Worm (Caenorhabditis elegans) whole organism, L4 larva: Measurements from ENCODE around the gene cul-4.

Source experiments
- D1046.2 ChIP-seq: fragments of 200-800 bp; sonication (Bioruptor generic); IDR thresholded peaks from 2 replicates; pipeline ENCODE4 v1.3.6; 2022; ENCODE audit warnings: missing genetic modification characterization, missing compliant biosample characterization
- F26F4.8 ChIP-seq: fragments of 200-800 bp; sonication (Bioruptor generic); conservative IDR thresholded peaks from 2 replicates; pipeline ENCODE4 v1.3.6; 2022; ENCODE audit warnings: missing genetic modification characterization, missing compliant biosample characterization
- R02D3.7 ChIP-seq: fragments of 150-350 bp; sonication (generic microtip); optimal IDR thresholded peaks from 3 replicates; lab custom pipeline; 2014; ENCODE audit warnings: missing biosample characterization, missing genetic modification characterization
- T26A8.4 ChIP-seq: fragments of 200-800 bp; sonication (Bioruptor generic); IDR thresholded peaks from 2 replicates; pipeline ENCODE4 v1.3.6; 2022; ENCODE audit warnings: missing genetic modification characterization, missing compliant biosample characterization
- Y105C5A.15 ChIP-seq: fragments of 200-800 bp; sonication (Bioruptor generic); IDR thresholded peaks from 2 replicates; pipeline ENCODE4 v1.3.6; 2022; ENCODE audit warnings: missing genetic modification characterization, missing compliant biosample characterization
- Y48G9A.11 ChIP-seq: fragments of 200-800 bp; sonication (Bioruptor generic); IDR thresholded peaks from 2 replicates; pipeline ENCODE4 v1.3.6; 2022; ENCODE audit warnings: missing genetic modification reagents, missing genetic modification characterization, missing compliant biosample characterization
- ZK546.5 ChIP-seq, 2 experiments: sonication (generic microtip); optimal IDR thresholded peaks; 2 replicates each; lab custom pipeline; 2017; ENCODE audit warnings: missing biosample characterization in 2 of 2, missing genetic modification characterization in 2 of 2
- aha-1 ChIP-seq: fragments of 150-350 bp; peaks from one replicate; lab custom pipeline; 2014; ENCODE audit warnings: missing biosample characterization, missing genetic modification characterization
- aly-2 ChIP-seq: sonication (generic microtip); optimal IDR thresholded peaks from 2 replicates; lab custom pipeline; 2018; ENCODE audit warnings: missing biosample characterization, missing genetic modification characterization
- arid-1 ChIP-seq: fragments of 200-800 bp; sonication (Bioruptor generic); conservative IDR thresholded peaks from 2 replicates; pipeline ENCODE4 v1.3.6; 2022; ENCODE audit warnings: missing genetic modification reagents, missing genetic modification characterization, missing compliant biosample characterization
- attf-4 ChIP-seq: sonication (generic microtip); optimal IDR thresholded peaks from 3 replicates; lab custom pipeline; 2017; ENCODE audit warnings: missing biosample characterization, missing genetic modification characterization
- ceh-20 ChIP-seq: fragments of 200-800 bp; sonication (Bioruptor generic); IDR thresholded peaks from 2 replicates; pipeline ENCODE4 v1.3.6; 2022; ENCODE audit warnings: missing genetic modification reagents, missing genetic modification characterization, missing compliant biosample characterization
- ceh-28 ChIP-seq: fragments of 150-350 bp; optimal IDR thresholded peaks from 2 replicates; lab custom pipeline; 2014; ENCODE audit warnings: missing biosample characterization, missing genetic modification reagents, missing genetic modification characterization
- cey-2 ChIP-seq: sonication (generic microtip); optimal IDR thresholded peaks from 3 replicates; lab custom pipeline; 2017; ENCODE audit warnings: missing genetic modification characterization, mild to moderate bottlenecking, missing compliant biosample characterization, antibody characterized with exemption, borderline replicate concordance; ENCODE audit not compliant: insufficient read depth
- daf-12 ChIP-seq: fragments of 150-350 bp; optimal IDR thresholded peaks from 2 replicates; lab custom pipeline; 2014; ENCODE audit warnings: missing biosample characterization, missing genetic modification reagents, missing genetic modification characterization
- daf-16 ChIP-seq, 3 experiments: sonication (generic microtip); optimal IDR thresholded peaks; 2 replicates each; lab custom pipeline; 2016 to 2017; ENCODE audit warnings: missing genetic modification characterization in 3 of 3, missing genetic modification reagents in 3 of 3, mild to moderate bottlenecking in 2 of 3, missing compliant biosample characterization in 2 of 3, missing biosample characterization in 1 of 3, moderate library complexity in 1 of 3
- daf-8 ChIP-seq: fragments of 200-800 bp; sonication (Bioruptor generic); IDR thresholded peaks from 2 replicates; pipeline ENCODE4 v1.3.6; 2022; ENCODE audit warnings: missing genetic modification characterization, missing compliant biosample characterization
- dmd-9 ChIP-seq: fragments of 200-800 bp; sonication (Bioruptor generic); IDR thresholded peaks from 2 replicates; pipeline ENCODE4 v1.3.6; 2022; ENCODE audit warnings: missing genetic modification reagents, missing genetic modification characterization, missing compliant biosample characterization
- dpl-1 ChIP-seq: fragments of 150-350 bp; optimal IDR thresholded peaks from 2 replicates; lab custom pipeline; 2014; ENCODE audit warnings: missing biosample characterization, missing genetic modification reagents, missing genetic modification characterization
- dve-1 ChIP-seq: sonication (generic microtip); optimal IDR thresholded peaks from 2 replicates; lab custom pipeline; 2017; ENCODE audit warnings: antibody characterized with exemption, mild to moderate bottlenecking, missing genetic modification characterization, missing compliant biosample characterization; ENCODE audit not compliant: insufficient read depth
- egl-27 ChIP-seq: sonication (generic microtip); optimal IDR thresholded peaks from 3 replicates; lab custom pipeline; 2017; ENCODE audit warnings: missing biosample characterization, missing genetic modification reagents, missing genetic modification characterization
- fkh-10 ChIP-seq: fragments of 150-350 bp; optimal IDR thresholded peaks from 2 replicates; lab custom pipeline; 2014; ENCODE audit warnings: missing biosample characterization, missing genetic modification reagents, missing genetic modification characterization
- gei-8 ChIP-seq: fragments of 200-800 bp; sonication (Bioruptor generic); optimal IDR thresholded peaks from 2 replicates; lab custom pipeline; 2018; ENCODE audit warnings: mild to moderate bottlenecking, missing genetic modification characterization, missing compliant biosample characterization
- hlh-11 ChIP-seq: fragments of 200-800 bp; sonication (Bioruptor generic); optimal IDR thresholded peaks from 2 replicates; lab custom pipeline; 2018; ENCODE audit warnings: mild to moderate bottlenecking, missing genetic modification characterization, missing compliant biosample characterization
- hmg-1.1 ChIP-seq: fragments of 200-800 bp; sonication (Bioruptor generic); IDR thresholded peaks from 2 replicates; pipeline ENCODE4 v1.3.6; 2022; ENCODE audit warnings: missing genetic modification reagents, missing genetic modification characterization, missing compliant biosample characterization
- lim-7 ChIP-seq: fragments of 200-800 bp; sonication (Bioruptor generic); IDR thresholded peaks from 2 replicates; pipeline ENCODE4 v1.3.6; 2022; ENCODE audit warnings: missing genetic modification characterization, missing compliant biosample characterization
- lin-13 ChIP-seq: fragments of 150-350 bp; optimal IDR thresholded peaks from 2 replicates; lab custom pipeline; 2014; ENCODE audit warnings: missing biosample characterization, missing genetic modification reagents, missing genetic modification characterization
- lin-15B ChIP-seq: fragments of 150-350 bp; sonication (generic microtip); optimal IDR thresholded peaks from 3 replicates; lab custom pipeline; 2014; ENCODE audit warnings: missing biosample characterization, missing genetic modification characterization
- lir-3 ChIP-seq: sonication (generic microtip); optimal IDR thresholded peaks from 2 replicates; lab custom pipeline; 2016; ENCODE audit warnings: mild to moderate bottlenecking, missing genetic modification characterization, missing compliant biosample characterization
- mdl-1 ChIP-seq, 2 experiments: fragments of 150-350 bp in 1 of 2; sonication (generic microtip) in 1 of 2; optimal IDR thresholded peaks; 2 replicates each; lab custom pipeline; 2014 to 2017; ENCODE audit warnings: missing biosample characterization in 2 of 2, missing genetic modification characterization in 2 of 2
- mep-1 ChIP-seq: fragments of 150-350 bp; sonication (generic microtip); optimal IDR thresholded peaks from 3 replicates; lab custom pipeline; 2014; ENCODE audit warnings: missing biosample characterization, missing genetic modification characterization
- mes-2 ChIP-seq: sonication (generic microtip); optimal IDR thresholded peaks from 2 replicates; lab custom pipeline; 2016; ENCODE audit warnings: missing genotype, mild to moderate bottlenecking, missing genetic modification characterization, missing compliant biosample characterization; ENCODE audit not compliant: poor library complexity, severe bottlenecking
- mxl-3 ChIP-seq: fragments of 200-800 bp; sonication (Bioruptor generic); optimal IDR thresholded peaks from 2 replicates; lab custom pipeline; 2018; ENCODE audit warnings: mild to moderate bottlenecking, missing genetic modification characterization, missing compliant biosample characterization
- nhr-10 ChIP-seq: fragments of 150-350 bp; optimal IDR thresholded peaks from 2 replicates; lab custom pipeline; 2014; ENCODE audit warnings: missing biosample characterization, missing genetic modification characterization
- nhr-102 ChIP-seq: sonication (generic microtip); optimal IDR thresholded peaks from 2 replicates; lab custom pipeline; 2016; ENCODE audit warnings: mild to moderate bottlenecking, missing genetic modification characterization, moderate library complexity, missing compliant biosample characterization
- nhr-11 ChIP-seq: fragments of 150-350 bp; optimal IDR thresholded peaks from 2 replicates; lab custom pipeline; 2014; ENCODE audit warnings: missing biosample characterization, missing genetic modification characterization
- nhr-237 ChIP-seq: sonication (generic microtip); optimal IDR thresholded peaks from 2 replicates; lab custom pipeline; 2017; ENCODE audit warnings: missing biosample characterization, missing genetic modification characterization
- nhr-25 ChIP-seq: sonication (generic microtip); optimal IDR thresholded peaks from 2 replicates; lab custom pipeline; 2017; ENCODE audit warnings: missing genetic modification characterization, mild to moderate bottlenecking, missing compliant biosample characterization, antibody characterized with exemption, moderate library complexity, borderline replicate concordance; ENCODE audit not compliant: insufficient read depth
- nhr-28 ChIP-seq: fragments of 150-350 bp; optimal IDR thresholded peaks from 2 replicates; lab custom pipeline; 2014; ENCODE audit warnings: missing biosample characterization, missing genetic modification characterization
- nhr-41 ChIP-seq: fragments of 200-800 bp; sonication (Bioruptor generic); IDR thresholded peaks from 2 replicates; pipeline ENCODE4 v1.3.6; 2022; ENCODE audit warnings: missing genetic modification reagents, missing genetic modification characterization, missing compliant biosample characterization
- nhr-77 ChIP-seq: fragments of 150-350 bp; optimal IDR thresholded peaks from 2 replicates; lab custom pipeline; 2014; ENCODE audit warnings: missing biosample characterization, missing genetic modification characterization
- php-3 ChIP-seq: fragments of 200-800 bp; sonication (Bioruptor generic); IDR thresholded peaks from 2 replicates; pipeline ENCODE4 v1.3.6; 2022; ENCODE audit warnings: missing genetic modification reagents, missing genetic modification characterization, missing compliant biosample characterization
- pqm-1 ChIP-seq: sonication (generic microtip); optimal IDR thresholded peaks from 2 replicates; lab custom pipeline; 2017; ENCODE audit warnings: missing biosample characterization, missing genetic modification characterization
- set-16 ChIP-seq: fragments of 200-800 bp; sonication (Bioruptor generic); IDR thresholded peaks from 2 replicates; pipeline ENCODE4 v1.3.6; 2022; ENCODE audit warnings: missing genetic modification reagents, missing genetic modification characterization, missing compliant biosample characterization
- skn-1 ChIP-seq: fragments of 150-350 bp; optimal IDR thresholded peaks from 2 replicates; lab custom pipeline; 2014; ENCODE audit warnings: missing biosample characterization, missing genetic modification characterization
- snpc-1.2 ChIP-seq: fragments of 200-800 bp; sonication (Bioruptor generic); IDR thresholded peaks from 2 replicates; pipeline ENCODE4 v1.3.6; 2022; ENCODE audit warnings: missing genetic modification reagents, missing genetic modification characterization, missing compliant biosample characterization
- unc-130 ChIP-seq: sonication (generic microtip); optimal IDR thresholded peaks from 2 replicates; lab custom pipeline; 2016; ENCODE audit warnings: missing genetic modification reagents, missing genetic modification characterization, missing compliant biosample characterization
- vab-7 ChIP-seq: fragments of 200-800 bp; sonication (Bioruptor generic); IDR thresholded peaks from 2 replicates; pipeline ENCODE4 v1.3.6; 2022; ENCODE audit warnings: missing genetic modification reagents, missing genetic modification characterization, missing compliant biosample characterization
- zag-1 ChIP-seq: fragments of 150-350 bp; optimal IDR thresholded peaks from 2 replicates; lab custom pipeline; 2014; ENCODE audit warnings: missing biosample characterization, missing genetic modification characterization
- zfp-2 ChIP-seq: sonication (generic microtip); optimal IDR thresholded peaks from 2 replicates; lab custom pipeline; 2016; ENCODE audit warnings: mild to moderate bottlenecking, missing genetic modification characterization, missing compliant biosample characterization
- zfp-3 ChIP-seq: fragments of 200-800 bp; sonication (Bioruptor generic); conservative IDR thresholded peaks from 2 replicates; pipeline ENCODE4 v1.3.6; 2022; ENCODE audit warnings: missing genetic modification reagents, missing genetic modification characterization, missing compliant biosample characterization
- zip-11 ChIP-seq: fragments of 200-800 bp; sonication (Bioruptor generic); IDR thresholded peaks from 2 replicates; pipeline ENCODE4 v1.3.6; 2022; ENCODE audit warnings: missing genetic modification characterization, missing compliant biosample characterization

cul-4 gene

ce11 chrII:7287709-7288108, 14.2 kb upstream of the cul-4 start (continued):
- TF ChIP-seq lir-3 (tag; lab: Kevin White, UChicago) (no peak), vab-7 (GFP tag; lab: Robert Waterston, UW) (no peak), nhr-10 (tag; lab: Kevin White, UChicago) (no peak), unc-130 (GFP tag; lab: Kevin White, UChicago) (no peak), F26F4.8 (GFP tag; lab: Robert Waterston, UW) (no peak), mdl-1 (tag; optimal IDR thresholded peaks at IDR 0.05; lab: Kevin White, UChicago) (peak in 1 of 2 experiments; percentile 88), nhr-11 (tag; lab: Kevin White, UChicago) (no peak), mep-1 (tag; lab: Kevin White, UChicago) (no peak), mes-2 (tag; lab: Kevin White, UChicago) (no peak), dpl-1 (GFP tag; lab: Kevin White, UChicago) (no peak), nhr-102 (tag; lab: Kevin White, UChicago) (peak; percentile 77), daf-16 (GFP tag; optimal IDR thresholded peaks at IDR 0.05; lab: Kevin White, UChicago) (no peak), daf-16 (tag; optimal IDR thresholded peaks at IDR 0.05; lab: Kevin White, UChicago) (peak; percentile 70), lin-15B (tag; lab: Kevin White, UChicago) (no peak), nhr-41 (no peak), Y48G9A.11 (GFP tag; lab: Robert Waterston, UW) (no peak), daf-12 (no peak), zfp-2 (no peak), set-16 (no peak), lim-7 (GFP tag; lab: Robert Waterston, UW) (no peak), zip-11 (GFP tag; lab: Robert Waterston, UW) (no peak), nhr-237 (tag; lab: Kevin White, UChicago) (no peak), daf-8 (GFP tag; lab: Robert Waterston, UW) (no peak), php-3 (peak; percentile 97), attf-4 (tag; lab: Kevin White, UChicago) (no peak), hlh-11 (peak; percentile 68), R02D3.7 (no peak), ZK546.5 (tag; optimal IDR thresholded peaks at IDR 0.05; lab: Kevin White, UChicago) (no peak), Y105C5A.15 (no peak), cey-2 (no peak), ceh-20 (peak; percentile 94), snpc-1.2 (GFP tag; lab: Robert Waterston, UW) (no peak), aly-2 (no peak), lin-13 (GFP tag; lab: Kevin White, UChicago) (no peak), arid-1 (GFP tag; lab: Robert Waterston, UW) (no peak), zfp-3 (no peak), nhr-25 (tag; lab: Kevin White, UChicago) (peak; percentile 45), ceh-28 (tag; lab: Kevin White, UChicago) (no peak), egl-27 (tag; lab: Kevin White, UChicago) (no peak), fkh-10 (GFP tag; lab: Kevin White, UChicago) (no peak), T26A8.4 (GFP tag; lab: Robert Waterston, UW) (no peak), dve-1 (peak; percentile 74), mxl-3 (GFP tag; lab: Kevin White, UChicago) (peak; percentile 42), skn-1 (tag; lab: Kevin White, UChicago) (no peak), nhr-28 (tag; lab: Kevin White, UChicago) (peak; percentile 78), nhr-77 (tag; lab: Kevin White, UChicago) (no peak), zag-1 (no peak), dmd-9 (GFP tag; lab: Robert Waterston, UW) (no peak), D1046.2 (GFP tag; lab: Robert Waterston, UW) (no peak), gei-8 (GFP tag; lab: Kevin White, UChicago) (no peak), hmg-1.1 (GFP tag; lab: Robert Waterston, UW) (no peak), aha-1 (peak; percentile 23), pqm-1 (tag; lab: Kevin White, UChicago) (no peak)
